Worm (Caenorhabditis elegans) whole organism, L4 larva: Measurements from ENCODE around the gene C43H6.4.

Source experiments
- F10B5.3 ChIP-seq: sonication (generic microtip); optimal IDR thresholded peaks from 2 replicates; lab custom pipeline; 2016; ENCODE audit warnings: mild to moderate bottlenecking, missing genetic modification characterization, missing compliant biosample characterization
- F49E8.2 ChIP-seq: sonication (generic microtip); optimal IDR thresholded peaks from 2 replicates; lab custom pipeline; 2016; ENCODE audit warnings: missing compliant biosample characterization, mild to moderate bottlenecking, missing genetic modification characterization, borderline replicate concordance
- T20F7.1 ChIP-seq: fragments of 200-800 bp; sonication (Bioruptor generic); optimal IDR thresholded peaks from 2 replicates; lab custom pipeline; 2018; ENCODE audit warnings: mild to moderate bottlenecking, missing genetic modification characterization, missing compliant biosample characterization
- Y105C5A.15 ChIP-seq: fragments of 200-800 bp; sonication (Bioruptor generic); IDR thresholded peaks from 2 replicates; pipeline ENCODE4 v1.3.6; 2022; ENCODE audit warnings: missing genetic modification characterization, missing compliant biosample characterization
- Y48G9A.11 ChIP-seq: fragments of 200-800 bp; sonication (Bioruptor generic); IDR thresholded peaks from 2 replicates; pipeline ENCODE4 v1.3.6; 2022; ENCODE audit warnings: missing genetic modification reagents, missing genetic modification characterization, missing compliant biosample characterization
- Y5F2A.4 ChIP-seq: fragments of 200-800 bp; sonication (Bioruptor generic); optimal IDR thresholded peaks from 2 replicates; lab custom pipeline; 2018; ENCODE audit warnings: mild to moderate bottlenecking, missing genetic modification characterization, missing compliant biosample characterization
- ceh-20 ChIP-seq: fragments of 200-800 bp; sonication (Bioruptor generic); IDR thresholded peaks from 2 replicates; pipeline ENCODE4 v1.3.6; 2022; ENCODE audit warnings: missing genetic modification reagents, missing genetic modification characterization, missing compliant biosample characterization
- ceh-82 ChIP-seq: sonication (generic microtip); optimal IDR thresholded peaks from 2 replicates; lab custom pipeline; 2017; ENCODE audit warnings: missing biosample characterization, missing genetic modification characterization
- ces-1 ChIP-seq: fragments of 150-350 bp; sonication (generic microtip); optimal IDR thresholded peaks from 4 replicates; lab custom pipeline; 2014; ENCODE audit warnings: missing biosample characterization, missing genetic modification reagents, missing genetic modification characterization
- ctbp-1 ChIP-seq: fragments of 200-800 bp; sonication (Bioruptor generic); IDR thresholded peaks from 2 replicates; pipeline ENCODE4 v1.3.6; 2022; ENCODE audit warnings: missing genetic modification reagents, missing genetic modification characterization, missing compliant biosample characterization
- daf-12 ChIP-seq: fragments of 150-350 bp; optimal IDR thresholded peaks from 2 replicates; lab custom pipeline; 2014; ENCODE audit warnings: missing biosample characterization, missing genetic modification reagents, missing genetic modification characterization
- daf-16 ChIP-seq, 3 experiments: sonication (generic microtip); optimal IDR thresholded peaks; 2 replicates each; lab custom pipeline; 2016 to 2017; ENCODE audit warnings: missing genetic modification characterization in 3 of 3, missing genetic modification reagents in 3 of 3, mild to moderate bottlenecking in 2 of 3, missing compliant biosample characterization in 2 of 3, missing biosample characterization in 1 of 3, moderate library complexity in 1 of 3
- daf-8 ChIP-seq: fragments of 200-800 bp; sonication (Bioruptor generic); IDR thresholded peaks from 2 replicates; pipeline ENCODE4 v1.3.6; 2022; ENCODE audit warnings: missing genetic modification characterization, missing compliant biosample characterization
- dmd-6 ChIP-seq: fragments of 200-800 bp; sonication (Bioruptor generic); IDR thresholded peaks from 2 replicates; pipeline ENCODE4 v1.3.6; 2022; ENCODE audit warnings: missing genetic modification reagents, missing genetic modification characterization, missing compliant biosample characterization
- dmd-8 ChIP-seq: fragments of 200-800 bp; sonication (Bioruptor generic); IDR thresholded peaks from 2 replicates; pipeline ENCODE4 v1.3.6; 2022; ENCODE audit warnings: missing genetic modification characterization, missing compliant biosample characterization
- dpl-1 ChIP-seq: fragments of 150-350 bp; optimal IDR thresholded peaks from 2 replicates; lab custom pipeline; 2014; ENCODE audit warnings: missing biosample characterization, missing genetic modification reagents, missing genetic modification characterization
- duxl-1 ChIP-seq: sonication (generic microtip); optimal IDR thresholded peaks from 2 replicates; lab custom pipeline; 2016; ENCODE audit warnings: mild to moderate bottlenecking, missing genetic modification characterization, moderate library complexity, missing compliant biosample characterization; ENCODE audit not compliant: poor library complexity
- dve-1 ChIP-seq: sonication (generic microtip); optimal IDR thresholded peaks from 2 replicates; lab custom pipeline; 2017; ENCODE audit warnings: antibody characterized with exemption, mild to moderate bottlenecking, missing genetic modification characterization, missing compliant biosample characterization; ENCODE audit not compliant: insufficient read depth
- fkh-10 ChIP-seq: fragments of 150-350 bp; optimal IDR thresholded peaks from 2 replicates; lab custom pipeline; 2014; ENCODE audit warnings: missing biosample characterization, missing genetic modification reagents, missing genetic modification characterization
- gei-8 ChIP-seq: fragments of 200-800 bp; sonication (Bioruptor generic); optimal IDR thresholded peaks from 2 replicates; lab custom pipeline; 2018; ENCODE audit warnings: mild to moderate bottlenecking, missing genetic modification characterization, missing compliant biosample characterization
- hlh-30 ChIP-seq: sonication (generic microtip); optimal IDR thresholded peaks from 2 replicates; lab custom pipeline; 2017; ENCODE audit warnings: antibody characterized with exemption, mild to moderate bottlenecking, missing genetic modification characterization, missing compliant biosample characterization; ENCODE audit not compliant: insufficient read depth
- lin-1 ChIP-seq: fragments of 200-800 bp; sonication (Bioruptor generic); IDR thresholded peaks from 2 replicates; pipeline ENCODE4 v1.3.6; 2022; ENCODE audit warnings: missing genetic modification reagents, missing genetic modification characterization, missing compliant biosample characterization
- lin-13 ChIP-seq: fragments of 150-350 bp; optimal IDR thresholded peaks from 2 replicates; lab custom pipeline; 2014; ENCODE audit warnings: missing biosample characterization, missing genetic modification reagents, missing genetic modification characterization
- lin-15B ChIP-seq: fragments of 150-350 bp; sonication (generic microtip); optimal IDR thresholded peaks from 3 replicates; lab custom pipeline; 2014; ENCODE audit warnings: missing biosample characterization, missing genetic modification characterization
- lin-29 ChIP-seq: fragments of 200-800 bp; sonication (Bioruptor generic); IDR thresholded peaks from 2 replicates; pipeline ENCODE4 v1.3.6; 2022; ENCODE audit warnings: missing genetic modification reagents, missing genetic modification characterization, missing compliant biosample characterization
- lin-38 ChIP-seq: fragments of 200-800 bp; sonication (Bioruptor generic); IDR thresholded peaks from 2 replicates; pipeline ENCODE4 v1.3.6; 2022; ENCODE audit warnings: missing genetic modification reagents, missing genetic modification characterization, missing compliant biosample characterization
- lir-3 ChIP-seq: sonication (generic microtip); optimal IDR thresholded peaks from 2 replicates; lab custom pipeline; 2016; ENCODE audit warnings: mild to moderate bottlenecking, missing genetic modification characterization, missing compliant biosample characterization
- madf-9 ChIP-seq: fragments of 200-800 bp; sonication (Bioruptor generic); conservative IDR thresholded peaks from 2 replicates; pipeline ENCODE4 v1.3.6; 2022; ENCODE audit warnings: missing genetic modification reagents, missing genetic modification characterization, missing compliant biosample characterization
- mxl-2 ChIP-seq: fragments of 200-800 bp; sonication (Bioruptor generic); conservative IDR thresholded peaks from 2 replicates; pipeline ENCODE4 v1.3.6; 2022; ENCODE audit warnings: missing genetic modification reagents, missing genetic modification characterization, missing compliant biosample characterization
- mxl-3 ChIP-seq: fragments of 200-800 bp; sonication (Bioruptor generic); optimal IDR thresholded peaks from 2 replicates; lab custom pipeline; 2018; ENCODE audit warnings: mild to moderate bottlenecking, missing genetic modification characterization, missing compliant biosample characterization
- nhr-10 ChIP-seq: fragments of 150-350 bp; optimal IDR thresholded peaks from 2 replicates; lab custom pipeline; 2014; ENCODE audit warnings: missing biosample characterization, missing genetic modification characterization
- nhr-25 ChIP-seq: sonication (generic microtip); optimal IDR thresholded peaks from 2 replicates; lab custom pipeline; 2017; ENCODE audit warnings: missing genetic modification characterization, mild to moderate bottlenecking, missing compliant biosample characterization, antibody characterized with exemption, moderate library complexity, borderline replicate concordance; ENCODE audit not compliant: insufficient read depth
- nhr-6 ChIP-seq: fragments of 150-350 bp; optimal IDR thresholded peaks from 2 replicates; lab custom pipeline; 2014; ENCODE audit warnings: missing biosample characterization, missing genetic modification characterization
- nhr-77 ChIP-seq: fragments of 150-350 bp; optimal IDR thresholded peaks from 2 replicates; lab custom pipeline; 2014; ENCODE audit warnings: missing biosample characterization, missing genetic modification characterization
- rbr-2 ChIP-seq: sonication (generic microtip); optimal IDR thresholded peaks from 2 replicates; lab custom pipeline; 2016; ENCODE audit warnings: missing genotype, missing genetic modification characterization, missing compliant biosample characterization
- skn-1 ChIP-seq: fragments of 150-350 bp; optimal IDR thresholded peaks from 2 replicates; lab custom pipeline; 2014; ENCODE audit warnings: missing biosample characterization, missing genetic modification characterization
- snpc-1.2 ChIP-seq: fragments of 200-800 bp; sonication (Bioruptor generic); IDR thresholded peaks from 2 replicates; pipeline ENCODE4 v1.3.6; 2022; ENCODE audit warnings: missing genetic modification reagents, missing genetic modification characterization, missing compliant biosample characterization
- snpc-4 ChIP-seq: fragments of 150-350 bp; optimal IDR thresholded peaks from 2 replicates; lab custom pipeline; 2014; ENCODE audit warnings: missing biosample characterization, missing genetic modification characterization
- tag-97 ChIP-seq: fragments of 200-800 bp; sonication (Bioruptor generic); IDR thresholded peaks from 2 replicates; pipeline ENCODE4 v1.3.6; 2022; ENCODE audit warnings: missing genetic modification characterization, missing compliant biosample characterization
- unc-62 ChIP-seq, 3 experiments: fragments of 150-350 bp in 1 of 3; sonication (generic microtip); optimal IDR thresholded peaks in 2 of 3; peaks in 1 of 3; 1 replicate in 1 of 3; 2 replicates in 2 of 3; lab custom pipeline; 2014 to 2017; ENCODE audit warnings: missing biosample characterization in 3 of 3, missing genetic modification characterization in 3 of 3, missing genetic modification reagents in 3 of 3, missing genotype in 1 of 3
- vab-7 ChIP-seq: fragments of 200-800 bp; sonication (Bioruptor generic); IDR thresholded peaks from 2 replicates; pipeline ENCODE4 v1.3.6; 2022; ENCODE audit warnings: missing genetic modification reagents, missing genetic modification characterization, missing compliant biosample characterization
- zip-11 ChIP-seq: fragments of 200-800 bp; sonication (Bioruptor generic); IDR thresholded peaks from 2 replicates; pipeline ENCODE4 v1.3.6; 2022; ENCODE audit warnings: missing genetic modification characterization, missing compliant biosample characterization
- ztf-7 ChIP-seq: fragments of 150-350 bp; optimal IDR thresholded peaks from 2 replicates; lab custom pipeline; 2014; ENCODE audit warnings: missing biosample characterization, missing genetic modification characterization

C43H6.4 gene

ce11 chrX:2403724-2404123 lies at the start of gene C43H6.4:
Gene C43H6.4 (plus strand): TSS chrX:2404024.
- TF ChIP-seq Y5F2A.4 (GFP tag; lab: Kevin White, UChicago) (no peak), dve-1 (tag; lab: Kevin White, UChicago) (no peak), dpl-1 (no peak), dmd-6 (GFP tag; lab: Robert Waterston, UW) (no peak), ctbp-1 (GFP tag; lab: Robert Waterston, UW) (no peak)

ce11 chrX:2359797-2360196 lies 44.0 kb upstream of the C43H6.4 start, which contains the start of gene lgc-40:
Gene lgc-40 (plus strand): TSS chrX:2360097.
- TF ChIP-seq daf-16 (GFP tag; optimal IDR thresholded peaks at IDR 0.05; lab: Kevin White, UChicago), result no peak
- no peak for TF ChIP-seq daf-16 (tag; optimal IDR thresholded peaks at IDR 0.05; lab: Kevin White, UChicago)
- peak in 1 of 2 experiments; percentile 9 for TF ChIP-seq unc-62 (GFP tag; optimal IDR thresholded peaks at IDR 0.05 in 1 of 2; lab: Kevin White, UChicago)
- TF ChIP-seq unc-62 (tag; optimal IDR thresholded peaks at IDR 0.05; lab: Kevin White, UChicago), result no peak
- TF ChIP-seq gei-8 (GFP tag; lab: Kevin White, UChicago), result no peak
- TF ChIP-seq madf-9 (GFP tag; lab: Robert Waterston, UW), result no peak
- no peak for TF ChIP-seq nhr-25 (tag; lab: Kevin White, UChicago)
- no peak for TF ChIP-seq lin-1 (GFP tag; lab: Robert Waterston, UW)
- TF ChIP-seq snpc-1.2, result no peak

DNA sequence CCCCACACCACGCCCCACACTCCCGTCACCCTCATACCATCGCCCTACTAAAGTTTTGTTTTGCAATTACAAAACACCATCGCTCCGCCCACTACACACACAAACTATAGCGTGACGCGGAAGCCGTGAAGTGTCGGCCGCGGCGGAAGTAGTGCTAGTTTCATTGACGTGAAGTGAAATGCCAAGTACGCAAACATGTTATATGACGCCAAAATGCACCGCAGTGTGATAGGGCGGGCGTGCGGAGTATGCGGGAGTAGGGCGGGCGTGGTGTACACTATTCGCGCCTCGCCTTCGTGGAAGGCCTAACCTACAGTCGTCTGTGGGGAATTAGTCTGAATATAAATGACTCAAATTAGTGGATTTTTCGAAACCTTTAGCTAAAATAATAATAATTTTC lies 41.0 kb upstream of the C43H6.4 start:
- TF ChIP-seq lir-3 (tag; lab: Kevin White, UChicago) (no peak), snpc-1.2 (peak; percentile 68), Y48G9A.11 (peak; percentile 23; the same call in 1 of the 2 replicates), Y105C5A.15 (GFP tag; lab: Robert Waterston, UW) (0 out of 2 replicates have a peak, but pooled peaks have one; percentile 42), nhr-77 (no peak), vab-7 (GFP tag; lab: Robert Waterston, UW) (no peak)

- TF ChIP-seq fkh-10 (GFP tag; lab: Kevin White, UChicago) (no peak), lir-3 (tag; lab: Kevin White, UChicago) (peak; percentile 67), F10B5.3 (tag; lab: Kevin White, UChicago) (peak; percentile 87), snpc-4 (tag; lab: Kevin White, UChicago) (no peak), daf-8 (GFP tag; lab: Robert Waterston, UW) (no peak), zip-11 (GFP tag; lab: Robert Waterston, UW) (no peak), madf-9 (GFP tag; lab: Robert Waterston, UW) (peak; percentile 87), T20F7.1 (GFP tag; lab: Kevin White, UChicago) (peak; percentile 89), daf-12 (tag; lab: Kevin White, UChicago) (no peak), ceh-20 (GFP tag; lab: Robert Waterston, UW) (peak; percentile 82), nhr-10 (tag; lab: Kevin White, UChicago) (peak; percentile 84), mxl-2 (GFP tag; lab: Robert Waterston, UW) (no peak), lin-38 (GFP tag; lab: Robert Waterston, UW) (peak; percentile 74), vab-7 (GFP tag; lab: Robert Waterston, UW) (peak; percentile 83), ceh-82 (tag; lab: Kevin White, UChicago) (peak; percentile 52), duxl-1 (tag; lab: Kevin White, UChicago) (peak; percentile 98), lin-15B (tag; lab: Kevin White, UChicago) (peak; percentile 10), F49E8.2 (tag; lab: Kevin White, UChicago) (no peak), mxl-3 (peak; percentile 30), lin-29 (GFP tag; lab: Robert Waterston, UW) (peak; percentile 81), rbr-2 (peak; percentile 96), nhr-6 (tag; lab: Kevin White, UChicago) (peak; percentile 85), tag-97 (GFP tag; lab: Robert Waterston, UW) (0 out of 2 replicates have a peak, but pooled peaks have one; percentile 10), snpc-1.2 (no peak), hlh-30 (tag; lab: Kevin White, UChicago) (peak; percentile 91), Y105C5A.15 (GFP tag; lab: Robert Waterston, UW) (no peak), lin-13 (GFP tag; lab: Kevin White, UChicago) (peak; percentile 63), ztf-7 (tag; lab: Kevin White, UChicago) (peak; percentile 94), skn-1 (tag; lab: Kevin White, UChicago) (no peak), dmd-8 (no peak), ces-1 (GFP tag; lab: Kevin White, UChicago) (peak; percentile 41)
These were observed 39.0 kb upstream of the C43H6.4 start for ce11 chrX:2364703-2365299.
